Fruit fly (Drosophila melanogaster) whole organism, prepupa: ENCODE results near the gene Pur-alpha.

Experiments used
- CG11902 ChIP-seq: fragments of 200-800 bp; sonication (Bioruptor generic); optimal IDR thresholded peaks from 3 replicates; lab custom pipeline; 2016; ENCODE audit warnings: missing biosample characterization, missing genetic modification characterization
- CG1621 ChIP-seq: fragments of 200-800 bp; sonication (Bioruptor generic); optimal IDR thresholded peaks from 3 replicates; lab custom pipeline; 2018; ENCODE audit warnings: missing biosample characterization, mild to moderate bottlenecking, missing genetic modification characterization
- CG3032 ChIP-seq: fragments of 200-800 bp; optimal IDR thresholded peaks from 2 replicates; lab custom pipeline; 2019; ENCODE audit warnings: missing biosample characterization, mild to moderate bottlenecking, missing genetic modification characterization, moderate library complexity
- CG6276 ChIP-seq: fragments of 200-800 bp; sonication (Bioruptor generic); optimal IDR thresholded peaks from 2 replicates; lab custom pipeline; 2017; ENCODE audit warnings: missing biosample characterization, mild to moderate bottlenecking, missing genetic modification characterization
- CG9139 ChIP-seq: fragments of 200-800 bp; sonication (Bioruptor generic); optimal IDR thresholded peaks from 3 replicates; lab custom pipeline; 2017; ENCODE audit warnings: missing biosample characterization, mild to moderate bottlenecking, missing genetic modification characterization
- Eip75B ChIP-seq: fragments of 200-800 bp; sonication (Bioruptor generic); optimal IDR thresholded peaks from 3 replicates; lab custom pipeline; 2016; ENCODE audit warnings: missing biosample characterization, missing genetic modification characterization
- Eip93F ChIP-seq: fragments of 200-800 bp; sonication (Bioruptor generic); optimal IDR thresholded peaks from 2 replicates; lab custom pipeline; 2016; ENCODE audit warnings: missing biosample characterization, mild to moderate bottlenecking, missing genetic modification characterization
- Ets21C ChIP-seq: fragments of 200-800 bp; sonication (Bioruptor generic); optimal IDR thresholded peaks from 3 replicates; lab custom pipeline; 2016; ENCODE audit warnings: missing biosample characterization, missing genetic modification characterization
- Gug ChIP-seq: fragments of 200-800 bp; sonication (Bioruptor generic); IDR thresholded peaks from 2 replicates; pipeline ENCODE4 v1.3.6; 2022; ENCODE audit warnings: missing biosample characterization, missing genetic modification characterization
- Met ChIP-seq: fragments of 200-800 bp; sonication (Bioruptor generic); optimal IDR thresholded peaks from 3 replicates; lab custom pipeline; 2016; ENCODE audit warnings: missing biosample characterization, missing genetic modification characterization
- achi ChIP-seq: fragments of 200-800 bp; sonication (Bioruptor generic); optimal IDR thresholded peaks from 3 replicates; lab custom pipeline; 2016; ENCODE audit warnings: missing biosample characterization, missing genetic modification characterization
- fd85E ChIP-seq: fragments of 200-800 bp; sonication (Bioruptor generic); optimal IDR thresholded peaks from 3 replicates; lab custom pipeline; 2016; ENCODE audit warnings: missing biosample characterization, missing genetic modification characterization
- lz ChIP-seq: fragments of 200-800 bp; sonication (Bioruptor generic); optimal IDR thresholded peaks from 3 replicates; lab custom pipeline; 2016; ENCODE audit warnings: missing biosample characterization, missing genetic modification characterization
- svp ChIP-seq: fragments of 200-800 bp; sonication (Bioruptor generic); peaks from one replicate; lab custom pipeline; 2016; ENCODE audit warnings: missing biosample characterization, missing genetic modification characterization

- no peak for TF ChIP-seq Eip93F (GFP tag; lab: Kevin White, UChicago)
- TF ChIP-seq Eip75B = no peak
- TF ChIP-seq CG11902 (GFP tag; lab: Kevin White, UChicago) = no peak
- TF ChIP-seq Gug (GFP tag; lab: Robert Waterston, UW) = no peak
- no peak for TF ChIP-seq Met (GFP tag; lab: Kevin White, UChicago)
- TF ChIP-seq CG6276 (GFP tag; lab: Kevin White, UChicago) = no peak
- TF ChIP-seq CG9139 (GFP tag; lab: Kevin White, UChicago) = no peak
- no peak for TF ChIP-seq svp
- TF ChIP-seq CG3032 (tag; lab: Kevin White, UChicago) = no peak
- no peak for TF ChIP-seq lz (GFP tag; lab: Kevin White, UChicago)
- TF ChIP-seq achi (GFP tag; lab: Kevin White, UChicago) = no peak
- TF ChIP-seq fd85E (GFP tag; lab: Kevin White, UChicago) = no peak
- no peak for TF ChIP-seq Ets21C (GFP tag; lab: Kevin White, UChicago)
- TF ChIP-seq CG1621 (tag; lab: Kevin White, UChicago) = no peak
These were observed 9.5 kb downstream of the Pur-alpha start for dm6 chr4:567285-567684.
